Fruit fly (Drosophila melanogaster) whole organism, embryonic: Measurements from ENCODE around the gene TotB.
A peak's percentile ranks its signal among the peaks of the same experiment; 100 is the strongest.

Source experiments
- Bgb ChIP-seq: fragments of 200-800 bp; sonication (Bioruptor generic); IDR thresholded peaks from 2 replicates; pipeline ENCODE4 v1.3.6; 2022; ENCODE audit warnings: missing biosample characterization, missing genetic modification characterization; ENCODE audit not compliant: partially characterized antibody
- CG10979 ChIP-seq: fragments of 200-800 bp; sonication (Bioruptor generic); optimal IDR thresholded peaks from 2 replicates; lab custom pipeline; 2018; ENCODE audit warnings: missing biosample characterization, mild to moderate bottlenecking, missing genetic modification characterization, moderate library complexity
- CG12299 ChIP-seq: fragments of 200-800 bp; sonication (Bioruptor generic); optimal IDR thresholded peaks from 2 replicates; lab custom pipeline; 2018; ENCODE audit warnings: missing biosample characterization, mild to moderate bottlenecking, missing genetic modification characterization
- CG14710 ChIP-seq: fragments of 200-800 bp; sonication (Bioruptor generic); optimal IDR thresholded peaks from 3 replicates; lab custom pipeline; 2019; ENCODE audit warnings: missing biosample characterization, mild to moderate bottlenecking, missing genetic modification characterization, moderate library complexity
- CG1529 ChIP-seq: fragments of 200-800 bp; sonication (Bioruptor generic); optimal IDR thresholded peaks from 3 replicates; lab custom pipeline; 2018; ENCODE audit warnings: missing biosample characterization, missing genetic modification characterization
- CG1603 ChIP-seq: fragments of 200-800 bp; sonication (Bioruptor generic); optimal IDR thresholded peaks from 2 replicates; lab custom pipeline; 2019; ENCODE audit warnings: missing biosample characterization, mild to moderate bottlenecking, missing genetic modification characterization, moderate library complexity
- CG17361 ChIP-seq: fragments of 200-800 bp; sonication (Bioruptor generic); IDR thresholded peaks from 3 replicates; pipeline ENCODE4 v1.3.6; 2022; ENCODE audit warnings: missing biosample characterization, missing genetic modification characterization
- CG2129 ChIP-seq: fragments of 200-800 bp; sonication (Bioruptor generic); IDR thresholded peaks from 2 replicates; pipeline ENCODE4 v1.3.6; 2022; ENCODE audit warnings: missing biosample characterization, missing genetic modification characterization; ENCODE audit not compliant: partially characterized antibody
- CG30403 ChIP-seq: fragments of 200-800 bp; sonication (Bioruptor generic); optimal IDR thresholded peaks from 3 replicates; lab custom pipeline; 2016; ENCODE audit warnings: missing biosample characterization, missing genetic modification characterization
- CG30431 ChIP-seq: fragments of 200-800 bp; sonication (Bioruptor generic); optimal IDR thresholded peaks from 2 replicates; lab custom pipeline; 2017; ENCODE audit warnings: missing biosample characterization, missing genetic modification characterization
- CG31365 ChIP-seq: fragments of 200-800 bp; sonication (Bioruptor generic); optimal IDR thresholded peaks from 2 replicates; lab custom pipeline; 2018; ENCODE audit warnings: missing biosample characterization, mild to moderate bottlenecking, missing genetic modification characterization
- CG3726 ChIP-seq: fragments of 200-800 bp; sonication (Bioruptor generic); IDR thresholded peaks from 3 replicates; pipeline ENCODE4, ENCODE4 v1.3.6; 2022; ENCODE audit warnings: missing biosample characterization, missing genetic modification characterization
- CG7357 ChIP-seq: fragments of 200-800 bp; sonication (Bioruptor generic); IDR thresholded peaks from 3 replicates; pipeline ENCODE4 v1.3.6; 2022; ENCODE audit warnings: missing biosample characterization, missing genetic modification characterization
- CG7987 ChIP-seq: fragments of 200-800 bp; sonication (Bioruptor generic); optimal IDR thresholded peaks from 2 replicates; lab custom pipeline; 2018; ENCODE audit warnings: missing biosample characterization, mild to moderate bottlenecking, missing genetic modification characterization, moderate library complexity
- CG8359 ChIP-seq: fragments of 200-800 bp; sonication (Bioruptor generic); optimal IDR thresholded peaks from 2 replicates; lab custom pipeline; 2017; ENCODE audit warnings: missing biosample characterization, mild to moderate bottlenecking, missing genetic modification characterization, borderline replicate concordance
- CG9437 ChIP-seq: fragments of 200-800 bp; sonication (Bioruptor generic); optimal IDR thresholded peaks from 2 replicates; lab custom pipeline; 2018; ENCODE audit warnings: missing biosample characterization, mild to moderate bottlenecking, missing genetic modification characterization
- CG9609 ChIP-seq: fragments of 200-800 bp; sonication (Bioruptor generic); optimal IDR thresholded peaks from 3 replicates; lab custom pipeline; 2016; ENCODE audit warnings: missing biosample characterization, missing genetic modification characterization
- CkIIα-i1 ChIP-seq: fragments of 200-800 bp; sonication (Bioruptor generic); IDR thresholded peaks from 2 replicates; pipeline ENCODE4 v1.3.6; 2022; ENCODE audit warnings: missing biosample characterization, missing genetic modification characterization
- Dref ChIP-seq: fragments of 200-800 bp; sonication (Bioruptor generic); IDR thresholded peaks from 2 replicates; pipeline ENCODE4 v1.3.6; 2022; ENCODE audit warnings: missing biosample characterization, missing genetic modification characterization
- GATAe ChIP-seq: fragments of 200-800 bp; sonication (Bioruptor generic); conservative IDR thresholded peaks from 2 replicates; pipeline ENCODE4 v1.3.6; 2022; ENCODE audit warnings: missing biosample characterization, missing genetic modification characterization
- H15 ChIP-seq: fragments of 200-800 bp; sonication (Bioruptor generic); IDR thresholded peaks from 3 replicates; pipeline ENCODE4 v1.3.6; 2022; ENCODE audit warnings: missing biosample characterization, missing genetic modification characterization
- HHEX ChIP-seq: fragments of 200-800 bp; sonication (Bioruptor generic); optimal IDR thresholded peaks from 3 replicates; lab custom pipeline; 2017; ENCODE audit warnings: missing biosample characterization, mild to moderate bottlenecking, missing genetic modification characterization, missing genetic modification reagents
- HLH3B ChIP-seq: fragments of 200-800 bp; sonication (Bioruptor generic); IDR thresholded peaks from 2 replicates; pipeline ENCODE4 v1.3.6; 2022; ENCODE audit warnings: missing biosample characterization, missing genetic modification characterization
- HLH4C ChIP-seq: fragments of 200-800 bp; sonication (Bioruptor generic); IDR thresholded peaks from 3 replicates; pipeline ENCODE4 v1.3.6; 2022; ENCODE audit warnings: missing biosample characterization, missing genetic modification characterization; ENCODE audit not compliant: partially characterized antibody
- Hmr ChIP-seq: fragments of 200-800 bp; sonication (Bioruptor generic); optimal IDR thresholded peaks from 3 replicates; lab custom pipeline; 2017; ENCODE audit warnings: mild to moderate bottlenecking, missing biosample characterization, missing genetic modification reagents, missing genetic modification characterization
- Kr ChIP-seq: fragments of 200-800 bp; sonication (Bioruptor generic); optimal IDR thresholded peaks from 2 replicates; lab custom pipeline; 2017; ENCODE audit warnings: missing biosample characterization, mild to moderate bottlenecking, missing genetic modification characterization
- Stat92E ChIP-seq, 3 experiments: fragments of >200 bp in 2 of 3; fragments of 200-800 bp in 1 of 3; sonication (Bioruptor generic) in 1 of 3; optimal IDR thresholded peaks; 2 replicates each; lab custom pipeline; 2017 to 2019; ENCODE audit warnings: missing biosample characterization in 3 of 3, missing genetic modification characterization in 3 of 3, mild to moderate bottlenecking in 1 of 3, moderate library complexity in 1 of 3
- TFAM ChIP-seq: fragments of 200-800 bp; sonication (Bioruptor generic); optimal IDR thresholded peaks from 2 replicates; lab custom pipeline; 2017; ENCODE audit warnings: missing biosample characterization, missing genetic modification characterization, inconsistent platforms
- ap ChIP-seq: fragments of 200-800 bp; sonication (Bioruptor generic); IDR thresholded peaks from 2 replicates; pipeline ENCODE4 v1.3.6; 2022; ENCODE audit warnings: missing biosample characterization, missing genetic modification characterization
- ase ChIP-seq: fragments of 200-800 bp; sonication (Bioruptor generic); IDR thresholded peaks from 3 replicates; pipeline ENCODE4 v1.3.6; 2022; ENCODE audit warnings: missing biosample characterization, missing genetic modification characterization
- az2 ChIP-seq: fragments of 200-800 bp; sonication (Bioruptor generic); optimal IDR thresholded peaks from 3 replicates; lab custom pipeline; 2016; ENCODE audit warnings: missing biosample characterization, missing genetic modification characterization
- bab2 ChIP-seq: fragments of 200-800 bp; sonication (Bioruptor generic); optimal IDR thresholded peaks from 2 replicates; lab custom pipeline; 2016; ENCODE audit warnings: missing biosample characterization, missing genetic modification characterization
- bsh ChIP-seq, 2 experiments: fragments of 200-800 bp; sonication (Bioruptor generic); optimal IDR thresholded peaks; 2 replicates each; lab custom pipeline; 2017 to 2018; ENCODE audit warnings: mild to moderate bottlenecking in 2 of 2, missing biosample characterization in 2 of 2, missing genetic modification characterization in 2 of 2, moderate library complexity in 1 of 2
- chn ChIP-seq: fragments of 200-800 bp; sonication (Bioruptor generic); optimal IDR thresholded peaks from 2 replicates; lab custom pipeline; 2016; ENCODE audit warnings: missing biosample characterization, missing genetic modification characterization
- fru ChIP-seq: fragments of >200 bp; optimal IDR thresholded peaks from 2 replicates; lab custom pipeline; 2017
- gcm ChIP-seq: fragments of 200-800 bp; sonication (Bioruptor generic); optimal IDR thresholded peaks from 2 replicates; lab custom pipeline; 2019; ENCODE audit warnings: missing biosample characterization, mild to moderate bottlenecking, missing genetic modification characterization, moderate library complexity
- grau ChIP-seq: fragments of 200-800 bp; optimal IDR thresholded peaks from 3 replicates; lab custom pipeline; 2019; ENCODE audit warnings: missing biosample characterization, mild to moderate bottlenecking, missing genetic modification characterization, moderate library complexity
- hbn ChIP-seq: fragments of 200-800 bp; sonication (Bioruptor generic); IDR thresholded peaks from 2 replicates; pipeline ENCODE4 v1.3.6; 2022; ENCODE audit warnings: missing biosample characterization, missing genetic modification characterization; ENCODE audit not compliant: partially characterized antibody
- ind ChIP-seq: fragments of 200-800 bp; sonication (Bioruptor generic); optimal IDR thresholded peaks from 3 replicates; lab custom pipeline; 2016; ENCODE audit warnings: missing biosample characterization, missing genetic modification characterization
- kay ChIP-seq: fragments of 200-800 bp; sonication (Bioruptor generic); optimal IDR thresholded peaks from 2 replicates; lab custom pipeline; 2016; ENCODE audit warnings: missing biosample characterization, missing genetic modification characterization
- ken ChIP-seq: fragments of 200-800 bp; sonication (Bioruptor generic); IDR thresholded peaks from 3 replicates; pipeline ENCODE4 v1.3.6; 2022; ENCODE audit warnings: missing biosample characterization, missing genetic modification characterization
- lmd ChIP-seq: fragments of 200-800 bp; sonication (Bioruptor generic); IDR thresholded peaks from 2 replicates; pipeline ENCODE4 v1.3.6; 2022; ENCODE audit warnings: missing biosample characterization, missing genetic modification characterization
- nau ChIP-seq: fragments of 200-800 bp; sonication (Bioruptor generic); optimal IDR thresholded peaks from 3 replicates; lab custom pipeline; 2017; ENCODE audit warnings: missing biosample characterization, mild to moderate bottlenecking, missing genetic modification characterization, missing genetic modification reagents
- pum ChIP-seq: fragments of 200-800 bp; sonication (Bioruptor generic); optimal IDR thresholded peaks from 2 replicates; lab custom pipeline; 2016; ENCODE audit warnings: missing biosample characterization, missing genetic modification characterization
- rib ChIP-seq: fragments of 200-800 bp; sonication (Bioruptor generic); IDR thresholded peaks from 2 replicates; pipeline ENCODE4 v1.3.6; 2022; ENCODE audit warnings: missing biosample characterization, missing genetic modification characterization
- run ChIP-seq: fragments of 200-800 bp; sonication (Bioruptor generic); optimal IDR thresholded peaks from 3 replicates; lab custom pipeline; 2018; ENCODE audit warnings: missing biosample characterization, mild to moderate bottlenecking, missing genetic modification characterization
- sima ChIP-seq: fragments of 200-800 bp; sonication (Bioruptor generic); optimal IDR thresholded peaks from 2 replicates; lab custom pipeline; 2016; ENCODE audit warnings: missing biosample characterization, missing genetic modification characterization
- slbo ChIP-seq: fragments of 200-800 bp; sonication (Bioruptor generic); IDR thresholded peaks from 2 replicates; pipeline ENCODE4 v1.3.6; 2022; ENCODE audit warnings: missing biosample characterization, missing genetic modification characterization
- z ChIP-seq: fragments of 200-800 bp; sonication (Bioruptor generic); IDR thresholded peaks from 3 replicates; pipeline ENCODE4 v1.3.6; 2022; ENCODE audit warnings: missing biosample characterization, missing genetic modification characterization
- zen2 ChIP-seq: fragments of 200-800 bp; sonication (Bioruptor generic); IDR thresholded peaks from 3 replicates; pipeline ENCODE4 v1.3.6; 2022; ENCODE audit warnings: missing biosample characterization, missing genetic modification characterization; ENCODE audit not compliant: partially characterized antibody
- zf30C ChIP-seq: fragments of 200-800 bp; sonication (Bioruptor generic); optimal IDR thresholded peaks from 3 replicates; lab custom pipeline; 2018; ENCODE audit warnings: missing biosample characterization, mild to moderate bottlenecking, missing genetic modification characterization

TotB gene

dm6 chr3R:20836257-20836856 is 37.4 kb upstream of the TotB start (continued):
- TF ChIP-seq nau (GFP tag; lab: Kevin White, UChicago) (no peak), run (tag; lab: Kevin White, UChicago) (no peak), ap (GFP tag; lab: Robert Waterston, UW) (no peak), CG12299 (no peak), pum (GFP tag; lab: Kevin White, UChicago) (no peak), HLH3B (no peak), lmd (GFP tag; lab: Robert Waterston, UW) (no peak), CG30403 (GFP tag; lab: Kevin White, UChicago) (peak; percentile 9), kay (GFP tag; lab: Kevin White, UChicago) (no peak), CG17361 (GFP tag; lab: Robert Waterston, UW) (0 out of 3 replicates have a peak, but pooled peaks have one; percentile 18), CG8359 (no peak), z (GFP tag; lab: Robert Waterston, UW) (no peak), HHEX (GFP tag; lab: Kevin White, UChicago) (peak; percentile 22), CG1603 (no peak), CG31365 (no peak), ase (GFP tag; lab: Robert Waterston, UW) (no peak), TFAM (GFP tag; lab: Kevin White, UChicago) (no peak), Dref (GFP tag; lab: Robert Waterston, UW) (no peak), fru (lab: Kevin White, UChicago) (no peak), HLH4C (GFP tag; lab: Robert Waterston, UW) (no peak), CG14710 (no peak), Kr (GFP tag; lab: Kevin White, UChicago) (no peak), CG10979 (tag; lab: Kevin White, UChicago) (no peak), ken (no peak), CG9609 (GFP tag; lab: Kevin White, UChicago) (no peak), CG7357 (GFP tag; lab: Robert Waterston, UW) (no peak), CG7987 (GFP tag; lab: Kevin White, UChicago) (no peak), GATAe (GFP tag; lab: Robert Waterston, UW) (no peak), chn (GFP tag; lab: Kevin White, UChicago) (no peak), sima (GFP tag; lab: Kevin White, UChicago) (no peak), CG2129 (GFP tag; lab: Robert Waterston, UW) (no peak), bab2 (no peak), CG9437 (peak; percentile 37), az2 (GFP tag; lab: Kevin White, UChicago) (peak; percentile 11), rib (GFP tag; lab: Robert Waterston, UW) (no peak), zen2 (GFP tag; lab: Robert Waterston, UW) (no peak), Stat92E (GFP tag; optimal IDR thresholded peaks at IDR 0.05; lab: Kevin White, UChicago) (no peak), Bgb (GFP tag; lab: Robert Waterston, UW) (no peak), CG30431 (GFP tag; lab: Kevin White, UChicago) (no peak), gcm (GFP tag; lab: Kevin White, UChicago) (no peak), ind (no peak), CkIIα-i1 (GFP tag; lab: Robert Waterston, UW) (no peak), hbn (GFP tag; lab: Robert Waterston, UW) (no peak), grau (tag; lab: Kevin White, UChicago) (peak; percentile 50), zf30C (GFP tag; lab: Kevin White, UChicago) (no peak), CG1529 (GFP tag; lab: Kevin White, UChicago) (no peak), bsh (GFP tag; optimal IDR thresholded peaks at IDR 0.05; lab: Kevin White, UChicago) (peak in 1 of 2 experiments; percentile 26), H15 (GFP tag; lab: Robert Waterston, UW) (no peak), Hmr (GFP tag; lab: Kevin White, UChicago) (peak; percentile 7), slbo (GFP tag; lab: Robert Waterston, UW) (no peak), CG3726 (GFP tag; lab: Robert Waterston, UW) (no peak)
